Worm (Caenorhabditis elegans) whole organism, L1 larva: ENCODE measurements around the gene egl-1.

ENCODE experiments used
- C04F5.9 ChIP-seq: sonication (generic microtip); optimal IDR thresholded peaks from 2 replicates; lab custom pipeline; 2016; ENCODE audit warnings: missing genetic modification characterization, missing compliant biosample characterization
- Y116A8C.19 ChIP-seq: sonication (generic microtip); optimal IDR thresholded peaks from 2 replicates; lab custom pipeline; 2016; ENCODE audit warnings: missing compliant biosample characterization, missing genetic modification characterization, borderline replicate concordance
- aha-1 ChIP-seq: fragments of 150-350 bp; optimal IDR thresholded peaks from 2 replicates; lab custom pipeline; 2014; ENCODE audit warnings: missing biosample characterization, missing genetic modification characterization
- aly-2 ChIP-seq: fragments of 150-350 bp; optimal IDR thresholded peaks from 2 replicates; lab custom pipeline; 2014; ENCODE audit warnings: missing biosample characterization, missing genetic modification characterization
- ceh-88 ChIP-seq: fragments of 200-800 bp; sonication (Bioruptor generic); IDR thresholded peaks from 2 replicates; pipeline ENCODE4 v1.3.6; 2022; ENCODE audit warnings: missing genetic modification characterization, missing compliant biosample characterization
- dpl-1 ChIP-seq, 3 experiments: fragments of 150-350 bp in 2 of 3; sonication (generic microtip) in 1 of 3; optimal IDR thresholded peaks; 2 replicates each; lab custom pipeline; 2014 to 2017; ENCODE audit warnings: missing biosample characterization in 3 of 3, missing genetic modification characterization in 3 of 3, missing genetic modification reagents in 3 of 3
- fkh-8 ChIP-seq: sonication (generic microtip); optimal IDR thresholded peaks from 2 replicates; lab custom pipeline; 2016; ENCODE audit warnings: mild to moderate bottlenecking, missing genetic modification characterization, missing compliant biosample characterization
- nhr-11 ChIP-seq: fragments of 150-350 bp; optimal IDR thresholded peaks from 2 replicates; lab custom pipeline; 2014; ENCODE audit warnings: missing biosample characterization, missing genetic modification characterization
- nhr-19 ChIP-seq: fragments of 200-800 bp; sonication (Bioruptor generic); conservative IDR thresholded peaks from 2 replicates; pipeline ENCODE4 v1.3.6; 2022; ENCODE audit warnings: missing genetic modification characterization, missing compliant biosample characterization
- nhr-237 ChIP-seq: fragments of 150-350 bp; optimal IDR thresholded peaks from 2 replicates; lab custom pipeline; 2014; ENCODE audit warnings: missing biosample characterization, missing genetic modification characterization
- nhr-28 ChIP-seq: fragments of 150-350 bp; optimal IDR thresholded peaks from 2 replicates; lab custom pipeline; 2014; ENCODE audit warnings: missing biosample characterization, missing genetic modification characterization
- nhr-71 ChIP-seq: sonication (generic microtip); optimal IDR thresholded peaks from 2 replicates; lab custom pipeline; 2016; ENCODE audit warnings: mild to moderate bottlenecking, missing genetic modification characterization, moderate library complexity, missing compliant biosample characterization
- zag-1 ChIP-seq: fragments of 150-350 bp; optimal IDR thresholded peaks from 2 replicates; lab custom pipeline; 2014; ENCODE audit warnings: missing biosample characterization, missing genetic modification characterization
- ztf-4 ChIP-seq: fragments of 150-350 bp; optimal IDR thresholded peaks from 2 replicates; lab custom pipeline; 2014; ENCODE audit warnings: missing biosample characterization, missing genetic modification characterization

DNA sequence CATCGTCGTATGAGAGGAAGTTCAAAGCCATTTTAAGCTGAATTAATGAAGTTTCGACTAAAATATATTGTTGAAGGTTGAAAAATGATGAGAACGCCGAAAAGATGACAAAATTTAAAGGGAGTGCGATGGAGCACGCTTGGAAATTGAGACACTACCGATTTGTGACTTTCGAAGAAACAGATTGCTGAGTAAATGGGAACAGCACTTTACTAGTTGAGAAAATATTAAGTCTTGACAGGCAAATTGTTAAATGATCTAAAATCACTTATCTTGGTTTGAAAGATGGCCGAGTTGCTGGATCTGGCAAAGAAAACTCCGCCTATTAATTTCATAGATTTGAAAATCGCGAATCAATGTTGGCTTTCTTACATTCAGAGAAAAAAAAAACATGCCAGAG is 8.9 kb downstream of the egl-1 start, which contains the start of gene rpoa-12:
- TF ChIP-seq ceh-88 (no peak), nhr-28 (no peak), nhr-11 (tag; lab: Kevin White, UChicago) (no peak), zag-1 (tag; lab: Kevin White, UChicago) (no peak), aha-1 (tag; lab: Kevin White, UChicago) (no peak), nhr-237 (no peak), aly-2 (tag; lab: Kevin White, UChicago) (no peak), Y116A8C.19 (tag; lab: Kevin White, UChicago) (no peak), nhr-71 (tag; lab: Kevin White, UChicago) (peak; percentile 62), nhr-19 (GFP tag; lab: Robert Waterston, UW) (0 out of 2 replicates have a peak, but pooled peaks have one; percentile 5), ztf-4 (tag; lab: Kevin White, UChicago) (no peak), fkh-8 (peak; percentile 63), C04F5.9 (tag; lab: Kevin White, UChicago) (no peak), dpl-1 (GFP tag; optimal IDR thresholded peaks at IDR 0.05; lab: Kevin White, UChicago) (peak; percentile 37 to 51 (median 38))
